Worm (Caenorhabditis elegans): ENCODE results near the gene T01C8.3.
A peak's percentile ranks its signal among the peaks of the same experiment; 100 is the strongest.

Gene T01C8.3

DNA sequence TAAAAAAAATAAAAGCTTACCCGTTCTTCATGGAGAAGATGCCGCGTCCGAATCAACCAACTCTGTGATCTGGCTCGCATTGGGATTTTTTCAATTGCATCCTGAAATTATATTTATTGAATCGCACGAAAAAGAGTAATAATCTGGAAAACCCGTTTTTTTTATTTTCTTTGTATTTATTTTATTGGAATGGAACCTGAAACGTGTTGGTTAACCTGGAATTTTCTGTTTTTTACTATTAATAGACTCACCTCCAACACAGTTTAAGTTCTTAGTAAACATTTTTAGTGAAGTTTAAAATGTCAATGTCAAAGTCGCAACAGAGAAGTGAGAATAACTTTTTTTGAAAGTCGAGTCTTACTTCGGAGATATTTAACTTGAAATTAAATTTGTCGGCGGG lies 35.3 kb upstream of the T01C8.3 start:
- TF ChIP-seq ces-1 (GFP tag; optimal IDR thresholded peaks at IDR 0.05), result no peak
- no peak for TF ChIP-seq alr-1 (tag; optimal IDR thresholded peaks at IDR 0.05; ENCODE audit: borderline replicate concordance)
- TF ChIP-seq efl-3 (GFP tag; optimal IDR thresholded peaks at IDR 0.05), result no peak
- no peak for TF ChIP-seq ceh-8 (GFP tag; optimal IDR thresholded peaks at IDR 0.05)
- no peak for TF ChIP-seq pax-3 (tag; optimal IDR thresholded peaks at IDR 0.05)
- no peak for TF ChIP-seq efl-1 (optimal IDR thresholded peaks at IDR 0.05)
- peak in 1 of 2 experiments; percentile 56 for TF ChIP-seq efl-1 (GFP tag; optimal IDR thresholded peaks at IDR 0.05 in 1 of 2)

ce11 chrX:16816854-16817253 lies 33.8 kb upstream of the T01C8.3 start:
- no peak for TF ChIP-seq ceh-63 (GFP tag; optimal IDR thresholded peaks at IDR 0.05)
- TF ChIP-seq lin-14 (GFP tag; optimal IDR thresholded peaks at IDR 0.05), result peak; percentile 51
- TF ChIP-seq fkh-10 (GFP tag; optimal IDR thresholded peaks at IDR 0.05), result peak; percentile 34

DNA sequence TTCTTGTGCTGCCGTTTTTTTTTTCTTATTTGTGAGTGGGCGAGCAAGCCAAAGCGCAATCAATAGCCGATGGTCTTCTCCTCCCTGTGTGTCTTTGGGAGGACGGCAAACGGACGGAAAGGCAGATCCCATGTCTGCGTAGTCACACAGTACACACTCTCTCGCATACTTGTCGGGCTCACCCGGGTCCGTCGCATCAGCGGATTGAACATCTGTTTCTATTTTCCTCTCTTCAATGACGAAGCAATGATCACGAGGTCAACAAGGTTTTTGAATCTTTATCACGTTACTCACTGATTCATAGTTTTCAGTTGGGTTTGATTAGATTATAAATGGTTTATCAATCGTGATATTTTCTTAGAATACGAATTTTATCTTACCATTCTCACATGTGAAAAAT lies 32.5 kb upstream of the T01C8.3 start:
- peak; percentile 42 for TF ChIP-seq mep-1 (tag; optimal IDR thresholded peaks at IDR 0.05)
- TF ChIP-seq C16A3.4 (tag; optimal IDR thresholded peaks at IDR 0.05), result no peak
- TF ChIP-seq lsy-2 (tag; optimal IDR thresholded peaks at IDR 0.05), result peak; percentile 35 to 43
- TF ChIP-seq dsc-1 (tag; optimal IDR thresholded peaks at IDR 0.05), result peak; percentile 95
- TF ChIP-seq pqm-1 (tag; optimal IDR thresholded peaks at IDR 0.05), result no peak
- peak; percentile 60 for TF ChIP-seq nhr-19 (GFP tag; conservative IDR thresholded peaks at IDR 0.05)
- peak; percentile 47 for TF ChIP-seq snu-23 (GFP tag; optimal IDR thresholded peaks at IDR 0.05)
- peak; percentile 68 for TF ChIP-seq pag-3 (tag; optimal IDR thresholded peaks at IDR 0.05; ENCODE audit: borderline replicate concordance, insufficient read depth)
- TF ChIP-seq nhr-20 (tag; optimal IDR thresholded peaks at IDR 0.05), result peak; percentile 49
- no peak for TF ChIP-seq vab-15 (tag; optimal IDR thresholded peaks at IDR 0.05)
- no peak for TF ChIP-seq ceh-8 (GFP tag; optimal IDR thresholded peaks at IDR 0.05)
- TF ChIP-seq unc-30 (tag; optimal IDR thresholded peaks at IDR 0.05), result no peak
- TF ChIP-seq elt-3 (tag; optimal IDR thresholded peaks at IDR 0.05), result peak in 1 of 6 experiments; percentile 3
- peak; percentile 82 for TF ChIP-seq nhr-71 (tag; optimal IDR thresholded peaks at IDR 0.05)
- TF ChIP-seq hpl-2 (GFP tag; optimal IDR thresholded peaks at IDR 0.05), result no peak
- peak in 1 of 2 experiments; percentile 31 for TF ChIP-seq mdl-1 (tag; optimal IDR thresholded peaks at IDR 0.05)
- TF ChIP-seq tbx-2 (tag; optimal IDR thresholded peaks at IDR 0.05), result peak; percentile 32
- peak in 1 of 2 experiments; percentile 20 for TF ChIP-seq lin-35 (GFP tag; optimal IDR thresholded peaks at IDR 0.05)
- TF ChIP-seq irx-1 (tag; optimal IDR thresholded peaks at IDR 0.05), result no peak
- peak; percentile 22 for TF ChIP-seq nhr-47 (tag; optimal IDR thresholded peaks at IDR 0.05)
- no peak for TF ChIP-seq ceh-63 (GFP tag; optimal IDR thresholded peaks at IDR 0.05)
- peak; percentile 81 for TF ChIP-seq lin-14 (GFP tag; optimal IDR thresholded peaks at IDR 0.05)
- no peak for TF ChIP-seq dpl-1 (GFP tag; optimal IDR thresholded peaks at IDR 0.05)
- TF ChIP-seq rnt-1 (tag; optimal IDR thresholded peaks at IDR 0.05), result peak; percentile 78
- peak; percentile 17 for TF ChIP-seq xbp-1 (tag; optimal IDR thresholded peaks at IDR 0.05)
- TF ChIP-seq lir-3 (tag; optimal IDR thresholded peaks at IDR 0.05; ENCODE audit: poor library complexity), result peak; percentile 24
- peak; percentile 45; the same call in 1 of the 2 replicates for TF ChIP-seq unc-98 (GFP tag; IDR thresholded peaks at IDR 0.05)
- TF ChIP-seq swsn-7 (tag; optimal IDR thresholded peaks at IDR 0.05), result peak; percentile 3
- peak; percentile 39 for TF ChIP-seq fkh-4 (tag; optimal IDR thresholded peaks at IDR 0.05; ENCODE audit: borderline replicate concordance)

ce11 chrX:16814913-16815312 lies 31.9 kb upstream of the T01C8.3 start:
- no peak for TF ChIP-seq nhr-237 (tag; optimal IDR thresholded peaks at IDR 0.05)
- no peak for TF ChIP-seq nhr-76 (tag; optimal IDR thresholded peaks at IDR 0.05)
- peak; percentile 3 for TF ChIP-seq blmp-1 (tag; optimal IDR thresholded peaks at IDR 0.05)
- peak; percentile 23 for TF ChIP-seq lin-14 (GFP tag; optimal IDR thresholded peaks at IDR 0.05)
